Worm (Caenorhabditis elegans): ENCODE results near the gene col-43.

ce11 chrV:8027429-8028142 lies 23.1 kb downstream of the col-43 start:
- TF ChIP-seq F13C5.2 (tag; optimal IDR thresholded peaks at IDR 0.05) (no peak), ama-1 (optimal IDR thresholded peaks at IDR 0.05) (no peak), scrt-1 (GFP tag; IDR thresholded peaks at IDR 0.05) (no peak), pes-1 (GFP tag; IDR thresholded peaks at IDR 0.05) (no peak), hmg-4 (GFP tag; optimal IDR thresholded peaks at IDR 0.05) (no peak)
